Worm (Caenorhabditis elegans) whole organism, young adult: ENCODE measurements around the gene dlc-1.

Experiments used
- ama-1 ChIP-seq, 3 experiments: fragments of 150-350 bp in 1 of 3; sonication (generic microtip) in 2 of 3; optimal IDR thresholded peaks; 2 replicates each; lab custom pipeline; 2014 to 2018; ENCODE audit warnings: missing biosample characterization in 2 of 3, missing genetic modification characterization in 2 of 3, missing genetic modification reagents in 2 of 3
- dpl-1 ChIP-seq: fragments of 150-350 bp; optimal IDR thresholded peaks from 2 replicates; lab custom pipeline; 2014; ENCODE audit warnings: missing biosample characterization, missing genetic modification reagents, missing genetic modification characterization
- lin-40 ChIP-seq: sonication (generic microtip); optimal IDR thresholded peaks from 2 replicates; lab custom pipeline; 2016; ENCODE audit warnings: missing genetic modification characterization, mild to moderate bottlenecking, missing compliant biosample characterization, missing genotype, missing genetic modification reagents
- pbrm-1 ChIP-seq: fragments of 200-800 bp; sonication (Bioruptor generic); IDR thresholded peaks from 2 replicates; pipeline ENCODE4 v1.3.6; 2022; ENCODE audit warnings: missing genetic modification reagents, missing genetic modification characterization, missing compliant biosample characterization
- pha-4 ChIP-seq: fragments of 150-350 bp; sonication (generic microtip); optimal IDR thresholded peaks from 2 replicates; lab custom pipeline; 2014; ENCODE audit warnings: missing biosample characterization, missing genetic modification reagents, missing genetic modification characterization
- snpc-4 ChIP-seq, 5 experiments: fragments of 150-350 bp in 1 of 5; sonication (generic microtip) in 4 of 5; optimal IDR thresholded peaks; 2 replicates each; lab custom pipeline; 2014 to 2018; ENCODE audit warnings: missing genetic modification characterization in 5 of 5, missing biosample characterization in 3 of 5, antibody characterized with exemption in 2 of 5, mild to moderate bottlenecking in 2 of 5, missing compliant biosample characterization in 2 of 5, missing genotype in 2 of 5, moderate library complexity in 2 of 5, missing genetic modification reagents in 1 of 5

DNA sequence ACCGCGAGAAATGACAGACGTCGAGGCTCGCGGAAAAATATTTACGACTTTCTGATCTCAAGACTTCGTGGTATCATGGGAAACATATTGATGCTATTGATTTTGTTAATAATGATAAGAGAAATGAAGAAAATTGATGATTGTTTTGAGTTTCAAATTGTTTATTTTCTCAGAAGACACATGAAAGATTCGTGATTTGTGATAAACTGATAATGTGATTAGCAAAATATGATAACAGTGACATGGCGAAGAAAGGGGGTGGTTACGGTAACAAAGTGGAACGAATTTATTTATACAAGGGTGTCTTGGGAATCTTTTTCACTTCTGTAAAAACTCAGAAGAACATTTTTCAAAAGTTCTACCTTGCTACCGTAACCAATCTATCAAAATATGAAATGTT is 45.7 kb upstream of the dlc-1 start:
- TF ChIP-seq snpc-4 (GFP tag; optimal IDR thresholded peaks at IDR 0.05; lab: Kevin White, UChicago), result no peak
- TF ChIP-seq snpc-4 (tag; optimal IDR thresholded peaks at IDR 0.05; lab: Kevin White, UChicago), result no peak
- no peak for TF ChIP-seq pbrm-1
- TF ChIP-seq pha-4 (tag; lab: Kevin White, UChicago), result no peak
- no peak for TF ChIP-seq dpl-1 (GFP tag; lab: Kevin White, UChicago)
- TF ChIP-seq ama-1 (optimal IDR thresholded peaks at IDR 0.05; lab: Kevin White, UChicago), result no peak
- no peak for TF ChIP-seq ama-1 (GFP tag; optimal IDR thresholded peaks at IDR 0.05; lab: Kevin White, UChicago)
- TF ChIP-seq lin-40 (tag; lab: Kevin White, UChicago), result no peak
